Worm (Caenorhabditis elegans) whole organism, L4 larva: ENCODE data around the gene acbp-4.

Experiments used
- D1046.2 ChIP-seq: fragments of 200-800 bp; sonication (Bioruptor generic); IDR thresholded peaks from 2 replicates; pipeline ENCODE4 v1.3.6; 2022; ENCODE audit warnings: missing genetic modification characterization, missing compliant biosample characterization
- F44E2.7 ChIP-seq: fragments of 200-800 bp; sonication (Bioruptor generic); IDR thresholded peaks from 2 replicates; pipeline ENCODE4 v2.1.2; 2022; ENCODE audit warnings: missing genetic modification characterization, missing compliant biosample characterization
- ZK337.2 ChIP-seq: fragments of 200-800 bp; sonication (Bioruptor generic); IDR thresholded peaks from 2 replicates; pipeline ENCODE4 v1.3.6; 2022; ENCODE audit warnings: missing genetic modification reagents, missing genetic modification characterization, missing compliant biosample characterization
- aha-1 ChIP-seq: fragments of 150-350 bp; peaks from one replicate; lab custom pipeline; 2014; ENCODE audit warnings: missing biosample characterization, missing genetic modification characterization
- ama-1 ChIP-seq: fragments of 150-350 bp; optimal IDR thresholded peaks from 2 replicates; lab custom pipeline; 2014; ENCODE audit warnings: inconsistent platforms, mixed read lengths
- attf-4 ChIP-seq: sonication (generic microtip); optimal IDR thresholded peaks from 3 replicates; lab custom pipeline; 2017; ENCODE audit warnings: missing biosample characterization, missing genetic modification characterization
- ceh-62 ChIP-seq: sonication (generic microtip); optimal IDR thresholded peaks from 2 replicates; lab custom pipeline; 2017; ENCODE audit warnings: missing biosample characterization, missing genetic modification characterization
- daf-16 ChIP-seq, 3 experiments: sonication (generic microtip); optimal IDR thresholded peaks; 2 replicates each; lab custom pipeline; 2016 to 2017; ENCODE audit warnings: missing genetic modification characterization in 3 of 3, missing genetic modification reagents in 3 of 3, mild to moderate bottlenecking in 2 of 3, missing compliant biosample characterization in 2 of 3, missing biosample characterization in 1 of 3, moderate library complexity in 1 of 3
- daf-19 ChIP-seq: fragments of 200-800 bp; sonication (Bioruptor generic); conservative IDR thresholded peaks from 2 replicates; pipeline ENCODE4 v1.3.6; 2022; ENCODE audit warnings: missing genetic modification characterization, missing compliant biosample characterization
- daf-8 ChIP-seq: fragments of 200-800 bp; sonication (Bioruptor generic); IDR thresholded peaks from 2 replicates; pipeline ENCODE4 v1.3.6; 2022; ENCODE audit warnings: missing genetic modification characterization, missing compliant biosample characterization
- dmd-6 ChIP-seq: fragments of 200-800 bp; sonication (Bioruptor generic); IDR thresholded peaks from 2 replicates; pipeline ENCODE4 v1.3.6; 2022; ENCODE audit warnings: missing genetic modification reagents, missing genetic modification characterization, missing compliant biosample characterization
- dve-1 ChIP-seq: sonication (generic microtip); optimal IDR thresholded peaks from 2 replicates; lab custom pipeline; 2017; ENCODE audit warnings: antibody characterized with exemption, mild to moderate bottlenecking, missing genetic modification characterization, missing compliant biosample characterization; ENCODE audit not compliant: insufficient read depth
- fos-1 ChIP-seq: fragments of 150-350 bp; optimal IDR thresholded peaks from 2 replicates; lab custom pipeline; 2014; ENCODE audit warnings: missing biosample characterization, missing genetic modification characterization
- hlh-11 ChIP-seq: fragments of 200-800 bp; sonication (Bioruptor generic); optimal IDR thresholded peaks from 2 replicates; lab custom pipeline; 2018; ENCODE audit warnings: mild to moderate bottlenecking, missing genetic modification characterization, missing compliant biosample characterization
- hlh-30 ChIP-seq: sonication (generic microtip); optimal IDR thresholded peaks from 2 replicates; lab custom pipeline; 2017; ENCODE audit warnings: antibody characterized with exemption, mild to moderate bottlenecking, missing genetic modification characterization, missing compliant biosample characterization; ENCODE audit not compliant: insufficient read depth
- jun-1 ChIP-seq: fragments of 150-350 bp; optimal IDR thresholded peaks from 2 replicates; lab custom pipeline; 2014; ENCODE audit warnings: missing biosample characterization, missing genetic modification reagents, missing genetic modification characterization
- lin-15B ChIP-seq: fragments of 150-350 bp; sonication (generic microtip); optimal IDR thresholded peaks from 3 replicates; lab custom pipeline; 2014; ENCODE audit warnings: missing biosample characterization, missing genetic modification characterization
- lin-38 ChIP-seq: fragments of 200-800 bp; sonication (Bioruptor generic); IDR thresholded peaks from 2 replicates; pipeline ENCODE4 v1.3.6; 2022; ENCODE audit warnings: missing genetic modification reagents, missing genetic modification characterization, missing compliant biosample characterization
- lir-3 ChIP-seq: sonication (generic microtip); optimal IDR thresholded peaks from 2 replicates; lab custom pipeline; 2016; ENCODE audit warnings: mild to moderate bottlenecking, missing genetic modification characterization, missing compliant biosample characterization
- mdl-1 ChIP-seq, 2 experiments: fragments of 150-350 bp in 1 of 2; sonication (generic microtip) in 1 of 2; optimal IDR thresholded peaks; 2 replicates each; lab custom pipeline; 2014 to 2017; ENCODE audit warnings: missing biosample characterization in 2 of 2, missing genetic modification characterization in 2 of 2
- mdt-29 ChIP-seq: fragments of 200-800 bp; sonication (Bioruptor generic); IDR thresholded peaks from 2 replicates; pipeline ENCODE4 v1.3.6; 2022; ENCODE audit warnings: missing genetic modification reagents, missing genetic modification characterization, missing compliant biosample characterization
- nhr-11 ChIP-seq: fragments of 150-350 bp; optimal IDR thresholded peaks from 2 replicates; lab custom pipeline; 2014; ENCODE audit warnings: missing biosample characterization, missing genetic modification characterization
- nhr-111 ChIP-seq: fragments of 200-800 bp; sonication (Bioruptor generic); optimal IDR thresholded peaks from 2 replicates; lab custom pipeline; 2018; ENCODE audit warnings: mild to moderate bottlenecking, missing genetic modification characterization, missing compliant biosample characterization
- nhr-237 ChIP-seq: sonication (generic microtip); optimal IDR thresholded peaks from 2 replicates; lab custom pipeline; 2017; ENCODE audit warnings: missing biosample characterization, missing genetic modification characterization
- nhr-25 ChIP-seq: sonication (generic microtip); optimal IDR thresholded peaks from 2 replicates; lab custom pipeline; 2017; ENCODE audit warnings: missing genetic modification characterization, mild to moderate bottlenecking, missing compliant biosample characterization, antibody characterized with exemption, moderate library complexity, borderline replicate concordance; ENCODE audit not compliant: insufficient read depth
- nhr-28 ChIP-seq: fragments of 150-350 bp; optimal IDR thresholded peaks from 2 replicates; lab custom pipeline; 2014; ENCODE audit warnings: missing biosample characterization, missing genetic modification characterization
- nhr-41 ChIP-seq: fragments of 200-800 bp; sonication (Bioruptor generic); IDR thresholded peaks from 2 replicates; pipeline ENCODE4 v1.3.6; 2022; ENCODE audit warnings: missing genetic modification reagents, missing genetic modification characterization, missing compliant biosample characterization
- nhr-48 ChIP-seq: sonication (generic microtip); optimal IDR thresholded peaks from 2 replicates; lab custom pipeline; 2016; ENCODE audit warnings: mild to moderate bottlenecking, missing genetic modification characterization, missing compliant biosample characterization
- nhr-77 ChIP-seq: fragments of 150-350 bp; optimal IDR thresholded peaks from 2 replicates; lab custom pipeline; 2014; ENCODE audit warnings: missing biosample characterization, missing genetic modification characterization
- pha-4 ChIP-seq, 2 experiments: fragments of 150-350 bp in 1 of 2; fragments of 200-800 bp in 1 of 2; sonication (Bioruptor generic) in 1 of 2; IDR thresholded peaks in 1 of 2; optimal IDR thresholded peaks in 1 of 2; 2 replicates each; pipeline versions ENCODE4 v1.3.6 to Lab custom; 2014 to 2022; ENCODE audit warnings: missing genetic modification characterization in 2 of 2, missing genetic modification reagents in 2 of 2, missing biosample characterization in 1 of 2, missing compliant biosample characterization in 1 of 2
- php-3 ChIP-seq: fragments of 200-800 bp; sonication (Bioruptor generic); IDR thresholded peaks from 2 replicates; pipeline ENCODE4 v1.3.6; 2022; ENCODE audit warnings: missing genetic modification reagents, missing genetic modification characterization, missing compliant biosample characterization
- pqm-1 ChIP-seq: sonication (generic microtip); optimal IDR thresholded peaks from 2 replicates; lab custom pipeline; 2017; ENCODE audit warnings: missing biosample characterization, missing genetic modification characterization
- skn-1 ChIP-seq: fragments of 150-350 bp; optimal IDR thresholded peaks from 2 replicates; lab custom pipeline; 2014; ENCODE audit warnings: missing biosample characterization, missing genetic modification characterization
- spr-1 ChIP-seq: sonication (generic microtip); optimal IDR thresholded peaks from 2 replicates; lab custom pipeline; 2016; ENCODE audit warnings: mild to moderate bottlenecking, missing genetic modification characterization, missing compliant biosample characterization
- spr-3 ChIP-seq: fragments of 200-800 bp; sonication (Bioruptor generic); optimal IDR thresholded peaks from 2 replicates; lab custom pipeline; 2018; ENCODE audit warnings: mild to moderate bottlenecking, missing genetic modification characterization, missing compliant biosample characterization
- unc-39 ChIP-seq: sonication (generic microtip); optimal IDR thresholded peaks from 2 replicates; lab custom pipeline; 2017; ENCODE audit warnings: missing biosample characterization, missing genetic modification characterization
- unc-62 ChIP-seq, 3 experiments: fragments of 150-350 bp in 1 of 3; sonication (generic microtip); optimal IDR thresholded peaks in 2 of 3; peaks in 1 of 3; 1 replicate in 1 of 3; 2 replicates in 2 of 3; lab custom pipeline; 2014 to 2017; ENCODE audit warnings: missing biosample characterization in 3 of 3, missing genetic modification characterization in 3 of 3, missing genetic modification reagents in 3 of 3, missing genotype in 1 of 3

Gene acbp-4

DNA sequence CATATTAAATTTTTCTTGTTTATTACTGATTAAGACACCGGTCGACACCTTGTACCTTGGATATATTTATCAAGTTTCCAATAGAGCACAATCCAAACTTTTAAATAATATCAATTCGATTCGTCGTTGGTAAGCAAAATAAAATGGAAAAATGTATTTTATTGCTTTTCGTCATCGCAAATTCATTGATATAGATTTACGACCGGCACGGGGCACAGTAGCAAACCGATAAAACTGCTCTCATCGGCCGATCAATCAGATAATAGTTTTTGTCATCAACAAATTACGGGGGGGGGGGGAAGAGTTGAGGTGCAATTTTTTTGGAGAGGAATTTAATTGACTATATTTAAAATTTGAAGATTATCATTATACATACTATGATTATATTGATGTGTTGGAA lies 14.4 kb upstream of the acbp-4 start:
- no peak for TF ChIP-seq D1046.2 (GFP tag; lab: Robert Waterston, UW)
- TF ChIP-seq nhr-237 (tag; lab: Kevin White, UChicago) = no peak
- peak; percentile 41 for TF ChIP-seq hlh-11 (tag; lab: Kevin White, UChicago)
- TF ChIP-seq php-3 (GFP tag; lab: Robert Waterston, UW) = peak; percentile 58; the same call in 1 of the 2 replicates
- no peak for TF ChIP-seq spr-1
- peak; percentile 51 for TF ChIP-seq pqm-1
- no peak for TF ChIP-seq fos-1 (tag; lab: Kevin White, UChicago)
- no peak for TF ChIP-seq daf-16 (GFP tag; optimal IDR thresholded peaks at IDR 0.05; lab: Kevin White, UChicago)
- peak; percentile 45 for TF ChIP-seq daf-16 (tag; optimal IDR thresholded peaks at IDR 0.05; lab: Kevin White, UChicago)
- no peak for TF ChIP-seq spr-3 (GFP tag; lab: Kevin White, UChicago)
- TF ChIP-seq nhr-41 = no peak
- TF ChIP-seq daf-19 = no peak
- TF ChIP-seq nhr-111 (GFP tag; lab: Kevin White, UChicago) = no peak
- TF ChIP-seq unc-62 (GFP tag; optimal IDR thresholded peaks at IDR 0.05 in 1 of 2; lab: Kevin White, UChicago) = no peak
- TF ChIP-seq unc-62 (tag; optimal IDR thresholded peaks at IDR 0.05; lab: Kevin White, UChicago) = no peak
- peak; percentile 31 for TF ChIP-seq nhr-28 (tag; lab: Kevin White, UChicago)
- TF ChIP-seq nhr-25 (tag; lab: Kevin White, UChicago) = no peak
- 0 out of 2 replicates have a peak, but pooled peaks have one; percentile 25 for TF ChIP-seq dmd-6 (GFP tag; lab: Robert Waterston, UW)
- TF ChIP-seq, all 104 proteins: peak for 6

DNA sequence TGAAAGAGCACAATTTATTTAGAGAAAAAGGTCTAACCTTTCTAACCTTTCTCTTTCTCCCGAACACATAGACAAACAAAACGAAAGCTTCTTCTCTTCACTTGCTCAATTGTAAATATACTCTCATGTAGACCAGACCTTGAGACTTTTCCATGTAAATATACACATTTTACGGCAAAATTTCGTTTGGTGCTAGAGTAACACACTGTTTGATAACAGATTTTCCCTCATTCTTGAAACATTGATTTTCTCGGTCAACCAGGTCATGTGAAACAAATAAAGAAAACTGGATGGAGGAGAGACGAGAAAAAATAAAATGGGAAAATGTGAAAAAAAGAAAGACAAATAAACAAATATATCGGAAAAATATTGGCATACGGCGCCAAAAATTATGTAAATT lies 13.1 kb upstream of the acbp-4 start:
- TF ChIP-seq ceh-62 (tag; lab: Kevin White, UChicago) (no peak), attf-4 (tag; lab: Kevin White, UChicago) (no peak), lin-38 (GFP tag; lab: Robert Waterston, UW) (no peak), ZK337.2 (no peak), skn-1 (no peak), hlh-11 (tag; lab: Kevin White, UChicago) (peak; percentile 12), lin-15B (tag; lab: Kevin White, UChicago) (no peak), daf-16 (GFP tag; optimal IDR thresholded peaks at IDR 0.05; lab: Kevin White, UChicago) (no peak), daf-16 (tag; optimal IDR thresholded peaks at IDR 0.05; lab: Kevin White, UChicago) (peak; percentile 73), spr-3 (GFP tag; lab: Kevin White, UChicago) (no peak), hlh-30 (tag; lab: Kevin White, UChicago) (peak; percentile 66), mdt-29 (GFP tag; lab: Robert Waterston, UW) (no peak), ama-1 (lab: Kevin White, UChicago) (no peak), unc-62 (GFP tag; optimal IDR thresholded peaks at IDR 0.05 in 1 of 2; lab: Kevin White, UChicago) (peak in 1 of 2 experiments; percentile 62), unc-62 (tag; optimal IDR thresholded peaks at IDR 0.05; lab: Kevin White, UChicago) (no peak), dve-1 (tag; lab: Kevin White, UChicago) (peak; percentile 58), pha-4 (GFP tag; IDR thresholded peaks at IDR 0.05; lab: Robert Waterston, UW) (no peak), pha-4 (tag; optimal IDR thresholded peaks at IDR 0.05; lab: Kevin White, UChicago) (peak; percentile 20), unc-39 (tag; lab: Kevin White, UChicago) (no peak), mdl-1 (tag; optimal IDR thresholded peaks at IDR 0.05; lab: Kevin White, UChicago) (no peak), aha-1 (peak; percentile 57), lir-3 (no peak), nhr-28 (tag; lab: Kevin White, UChicago) (peak; percentile 35)

DNA sequence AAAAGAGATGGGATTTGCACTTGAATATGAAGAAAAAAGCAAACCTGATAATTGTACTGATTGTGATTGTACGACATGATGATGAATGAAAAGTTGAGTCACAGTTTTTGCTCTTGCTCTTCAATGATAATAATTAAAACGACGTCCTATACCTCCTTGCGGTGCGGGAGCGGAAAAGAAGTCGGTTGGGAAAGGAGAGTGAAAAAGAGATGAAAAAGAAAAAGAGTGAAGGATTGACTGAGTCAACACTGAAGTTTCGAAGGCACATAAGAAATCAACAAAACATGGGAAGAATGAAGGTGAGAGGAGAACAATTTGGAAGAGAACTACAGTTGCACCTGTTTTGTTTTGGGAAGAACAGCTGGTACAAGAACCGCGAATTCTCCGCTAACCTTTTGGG lies 10.5 kb upstream of the acbp-4 start, which contains the start of gene F56C9.8:
Gene F56C9.8, minus strand, starts transcription at position 120 of the 400 bp plus-strand sequence.
- TF ChIP-seq pqm-1 = peak; percentile 26
- TF ChIP-seq php-3 (GFP tag; lab: Robert Waterston, UW) = no peak
- TF ChIP-seq nhr-11 = no peak
- no peak for TF ChIP-seq jun-1 (tag; lab: Kevin White, UChicago)
- no peak for TF ChIP-seq spr-1
- no peak for TF ChIP-seq F44E2.7 (GFP tag; lab: Robert Waterston, UW)
- TF ChIP-seq hlh-11 (tag; lab: Kevin White, UChicago) = peak; percentile 8
- no peak for TF ChIP-seq aha-1
- no peak for TF ChIP-seq nhr-48 (tag; lab: Kevin White, UChicago)
- TF ChIP-seq nhr-77 (tag; lab: Kevin White, UChicago) = no peak
- no peak for TF ChIP-seq daf-8
- no peak for TF ChIP-seq daf-16 (GFP tag; optimal IDR thresholded peaks at IDR 0.05; lab: Kevin White, UChicago)
- peak; percentile 56 for TF ChIP-seq daf-16 (tag; optimal IDR thresholded peaks at IDR 0.05; lab: Kevin White, UChicago)
